Worm (Caenorhabditis elegans) whole organism, L1 larva: Measurements from ENCODE around the gene arrd-3.

ENCODE experiments used
- C04F5.9 ChIP-seq: sonication (generic microtip); optimal IDR thresholded peaks from 2 replicates; lab custom pipeline; 2016; ENCODE audit warnings: missing genetic modification characterization, missing compliant biosample characterization
- fkh-10 ChIP-seq: sonication (generic microtip); optimal IDR thresholded peaks from 2 replicates; lab custom pipeline; 2017; ENCODE audit warnings: missing biosample characterization, missing genetic modification reagents, missing genetic modification characterization
- mep-1 ChIP-seq: fragments of 150-350 bp; optimal IDR thresholded peaks from 2 replicates; lab custom pipeline; 2014; ENCODE audit warnings: missing biosample characterization, missing genetic modification characterization
- nhr-84 ChIP-seq: sonication (generic microtip); optimal IDR thresholded peaks from 2 replicates; lab custom pipeline; 2017; ENCODE audit warnings: missing biosample characterization, missing genetic modification characterization
- sup-37 ChIP-seq: fragments of 200-800 bp; sonication (Bioruptor generic); optimal IDR thresholded peaks from 2 replicates; lab custom pipeline; 2018; ENCODE audit warnings: mild to moderate bottlenecking, missing genetic modification characterization, missing compliant biosample characterization
- unc-62 ChIP-seq: fragments of 150-350 bp; optimal IDR thresholded peaks from 2 replicates; lab custom pipeline; 2014; ENCODE audit warnings: missing biosample characterization, missing genetic modification reagents, missing genetic modification characterization
- zag-1 ChIP-seq: fragments of 150-350 bp; optimal IDR thresholded peaks from 2 replicates; lab custom pipeline; 2014; ENCODE audit warnings: missing biosample characterization, missing genetic modification characterization

DNA sequence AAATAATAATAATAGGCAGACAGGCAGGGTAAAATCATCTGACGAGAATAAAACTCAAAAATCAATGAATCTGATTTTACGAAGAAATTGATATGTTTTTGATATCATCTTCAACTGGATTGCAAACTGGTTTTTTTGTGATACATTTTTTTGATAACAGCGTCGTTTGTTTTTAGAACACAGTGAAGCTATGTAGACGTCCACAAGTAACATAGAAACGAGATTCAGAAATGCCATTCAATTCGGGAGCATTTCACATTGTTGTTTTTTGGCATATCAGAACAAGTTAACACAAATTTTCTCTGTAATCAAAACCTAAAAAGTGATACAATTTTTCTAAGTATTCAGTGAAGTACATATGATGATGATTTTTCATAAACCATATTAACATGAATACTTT is 25.9 kb downstream of the arrd-3 start, which contains the start of gene chil-13:
- TF ChIP-seq zag-1 (tag; lab: Kevin White, UChicago) (no peak), C04F5.9 (tag; lab: Kevin White, UChicago) (no peak), fkh-10 (GFP tag; lab: Kevin White, UChicago) (no peak), nhr-84 (no peak), mep-1 (no peak), sup-37 (GFP tag; lab: Kevin White, UChicago) (no peak), unc-62 (GFP tag; lab: Kevin White, UChicago) (no peak)
